Worm (Caenorhabditis elegans): ENCODE measurements around the gene spot-1.

The spot-1 gene

ce11 chrIII:7281179-7281578, 4.1 kb upstream of the spot-1 start, which contains the start of gene B0361.3:
Gene B0361.3, plus strand, starts transcription at chrIII:7281462.
- TF ChIP-seq lin-14 (GFP tag; optimal IDR thresholded peaks at IDR 0.05) (no peak), lin-35 (GFP tag; optimal IDR thresholded peaks at IDR 0.05) (peak in 1 of 2 experiments; percentile 46), blmp-1 (tag; optimal IDR thresholded peaks at IDR 0.05) (peak; percentile 5), lsy-2 (tag; optimal IDR thresholded peaks at IDR 0.05) (peak in 1 of 2 experiments; percentile 77), dpl-1 (GFP tag; optimal IDR thresholded peaks at IDR 0.05) (peak in 1 of 3 experiments; percentile 26), efl-1 (optimal IDR thresholded peaks at IDR 0.05) (peak in 1 of 2 experiments; percentile 29), efl-1 (GFP tag; optimal IDR thresholded peaks at IDR 0.05 in 1 of 2) (no peak)

DNA sequence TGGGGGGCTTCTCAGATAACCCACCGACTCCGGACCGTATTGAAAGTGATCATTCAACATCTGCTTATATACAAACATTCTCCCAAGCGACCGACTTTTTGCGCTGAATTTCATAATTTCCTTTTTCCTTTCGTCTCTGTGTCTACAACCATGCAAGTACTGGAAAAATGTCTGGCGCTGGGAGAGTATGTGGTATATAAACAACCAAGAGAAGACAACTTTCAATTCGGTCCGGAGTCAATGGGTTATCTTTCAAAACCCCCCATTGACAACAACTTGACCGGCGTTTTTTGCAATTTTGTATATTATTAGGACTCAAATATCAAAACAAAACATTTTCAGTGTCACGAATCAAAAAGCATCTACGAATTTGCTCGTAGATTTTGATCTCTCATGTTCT, 1.4 kb upstream of the spot-1 start:
- TF ChIP-seq ces-1 (GFP tag; optimal IDR thresholded peaks at IDR 0.05) (no peak), snpc-4 (tag; optimal IDR thresholded peaks at IDR 0.05) (peak; percentile 98), fkh-10 (GFP tag; optimal IDR thresholded peaks at IDR 0.05) (no peak), ceh-90 (tag; optimal IDR thresholded peaks at IDR 0.05) (no peak), lin-15B (tag; optimal IDR thresholded peaks at IDR 0.05) (no peak), skn-1 (tag; optimal IDR thresholded peaks at IDR 0.05) (peak; percentile 76), fkh-4 (tag; optimal IDR thresholded peaks at IDR 0.05; ENCODE audit: borderline replicate concordance) (no peak), C34B4.2 (tag; optimal IDR thresholded peaks at IDR 0.05) (no peak), mab-9 (GFP tag; IDR thresholded peaks at IDR 0.05) (no peak), lin-39 (tag; optimal IDR thresholded peaks at IDR 0.05) (no peak), unc-62 (GFP tag; optimal IDR thresholded peaks at IDR 0.05) (no peak), nhr-77 (tag; optimal IDR thresholded peaks at IDR 0.05) (no peak), mep-1 (tag; optimal IDR thresholded peaks at IDR 0.05) (peak; percentile 26), dsc-1 (tag; optimal IDR thresholded peaks at IDR 0.05) (peak; percentile 3), isw-1 (GFP tag; IDR thresholded peaks at IDR 0.05) (peak; percentile 38), nhr-11 (tag; optimal IDR thresholded peaks at IDR 0.05) (no peak), nhr-71 (tag; optimal IDR thresholded peaks at IDR 0.05) (peak; percentile 73), unc-86 (tag; optimal IDR thresholded peaks at IDR 0.05) (no peak), tlp-1 (tag; optimal IDR thresholded peaks at IDR 0.05) (no peak), pax-3 (tag; optimal IDR thresholded peaks at IDR 0.05) (no peak), Y116A8C.19 (tag; optimal IDR thresholded peaks at IDR 0.05; ENCODE audit: borderline replicate concordance) (no peak), lir-3 (tag; optimal IDR thresholded peaks at IDR 0.05; ENCODE audit: poor library complexity) (no peak), fkh-8 (tag; optimal IDR thresholded peaks at IDR 0.05) (peak; percentile 65), egl-27 (tag; optimal IDR thresholded peaks at IDR 0.05) (no peak), grh-1 (GFP tag; IDR thresholded peaks at IDR 0.05) (no peak), efl-3 (GFP tag; optimal IDR thresholded peaks at IDR 0.05) (no peak), dpl-1 (GFP tag; optimal IDR thresholded peaks at IDR 0.05) (peak; percentile 41 to 65 (median 64)), ceh-8 (GFP tag; optimal IDR thresholded peaks at IDR 0.05) (peak; percentile 7), nhr-84 (tag; optimal IDR thresholded peaks at IDR 0.05) (no peak), nhr-237 (tag; optimal IDR thresholded peaks at IDR 0.05) (no peak), blmp-1 (tag; optimal IDR thresholded peaks at IDR 0.05) (no peak), irx-1 (tag; optimal IDR thresholded peaks at IDR 0.05) (peak; percentile 43), zag-1 (tag; optimal IDR thresholded peaks at IDR 0.05) (no peak), jun-1 (tag; optimal IDR thresholded peaks at IDR 0.05) (peak; percentile 77), rnt-1 (tag; optimal IDR thresholded peaks at IDR 0.05) (peak; percentile 16), lin-14 (GFP tag; optimal IDR thresholded peaks at IDR 0.05) (peak; percentile 41), nhr-12 (tag; optimal IDR thresholded peaks at IDR 0.05) (no peak), unc-30 (tag; optimal IDR thresholded peaks at IDR 0.05) (no peak), C16A3.4 (tag; optimal IDR thresholded peaks at IDR 0.05) (peak; percentile 78), fos-1 (tag; optimal IDR thresholded peaks at IDR 0.05) (peak; percentile 64), pag-3 (tag; optimal IDR thresholded peaks at IDR 0.05; ENCODE audit: borderline replicate concordance, insufficient read depth) (no peak), nhr-76 (tag; optimal IDR thresholded peaks at IDR 0.05) (no peak), sup-37 (GFP tag; optimal IDR thresholded peaks at IDR 0.05) (no peak), hlh-17 (GFP tag; optimal IDR thresholded peaks at IDR 0.05; ENCODE audit: borderline replicate concordance) (no peak), swsn-7 (tag; optimal IDR thresholded peaks at IDR 0.05) (peak; percentile 72), xbp-1 (tag; optimal IDR thresholded peaks at IDR 0.05) (peak; percentile 51), F16B12.6 (tag; optimal IDR thresholded peaks at IDR 0.05) (no peak)
